Worm (Caenorhabditis elegans) whole organism, midembryonic: ENCODE results near the gene vha-12.

Source experiments
- T22C8.4 ChIP-seq: fragments of 200-800 bp; sonication (Bioruptor generic); IDR thresholded peaks from 2 replicates; pipeline ENCODE4 v1.3.6; 2022; ENCODE audit warnings: missing genetic modification characterization, missing compliant biosample characterization
- cog-1 ChIP-seq: sonication (generic microtip); optimal IDR thresholded peaks from 2 replicates; lab custom pipeline; 2016; ENCODE audit warnings: missing genetic modification characterization, missing compliant biosample characterization
- flt-1 ChIP-seq: fragments of 200-800 bp; sonication (Bioruptor generic); IDR thresholded peaks from 2 replicates; pipeline ENCODE4 v1.3.6; 2022; ENCODE audit warnings: missing genetic modification characterization, missing compliant biosample characterization
- klf-2 ChIP-seq: fragments of 200-800 bp; sonication (Bioruptor generic); conservative IDR thresholded peaks from 2 replicates; pipeline ENCODE4 v1.3.6; 2022; ENCODE audit warnings: missing genetic modification reagents, missing genetic modification characterization, missing compliant biosample characterization
- med-1 ChIP-seq: sonication (generic microtip); optimal IDR thresholded peaks from 2 replicates; lab custom pipeline; 2017; ENCODE audit warnings: missing genetic modification characterization, mild to moderate bottlenecking, missing compliant biosample characterization, antibody characterized with exemption, missing genetic modification reagents; ENCODE audit not compliant: insufficient read depth
- ref-1 ChIP-seq: fragments of 200-800 bp; sonication (Bioruptor generic); conservative IDR thresholded peaks from 2 replicates; pipeline ENCODE4 v1.3.6; 2022; ENCODE audit warnings: missing genetic modification reagents, missing genetic modification characterization, missing compliant biosample characterization
- tab-1 ChIP-seq: fragments of 200-800 bp; sonication (Bioruptor generic); IDR thresholded peaks from 2 replicates; pipeline ENCODE4 v1.3.6; 2022; ENCODE audit warnings: missing genetic modification characterization, missing compliant biosample characterization
- ztf-23 ChIP-seq: fragments of 200-800 bp; sonication (Bioruptor generic); IDR thresholded peaks from 2 replicates; pipeline ENCODE4 v1.3.6; 2022; ENCODE audit warnings: missing genetic modification reagents, missing genetic modification characterization, missing compliant biosample characterization
- ztf-29 ChIP-seq: fragments of 200-800 bp; sonication (Bioruptor generic); IDR thresholded peaks from 2 replicates; pipeline ENCODE4 v1.3.6; 2022; ENCODE audit warnings: missing genetic modification reagents, missing genetic modification characterization, missing compliant biosample characterization

DNA sequence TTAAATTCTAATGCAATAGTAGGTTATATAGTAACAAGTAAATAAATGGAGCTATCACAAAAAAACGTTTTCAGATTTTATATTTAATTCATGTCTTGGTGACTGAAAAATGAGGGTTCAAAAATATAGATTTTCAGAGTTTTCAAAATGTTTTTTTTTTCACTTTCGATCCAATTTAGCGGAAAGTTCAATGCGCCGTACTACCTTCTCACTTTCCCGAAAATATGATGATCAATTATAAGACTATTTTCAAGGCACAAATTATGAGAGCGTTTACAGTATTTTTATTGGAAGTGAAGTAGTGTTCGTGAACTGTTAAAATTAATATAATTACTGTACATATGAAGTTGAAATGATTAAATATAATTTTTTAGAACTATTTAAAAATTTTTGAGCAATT, 2.2 kb downstream of the vha-12 start:
- TF ChIP-seq med-1 (no peak), flt-1 (GFP tag; lab: Robert Waterston, UW) (no peak), klf-2 (no peak), ref-1 (GFP tag; lab: Robert Waterston, UW) (no peak), T22C8.4 (GFP tag; lab: Robert Waterston, UW) (no peak), ztf-29 (GFP tag; lab: Robert Waterston, UW) (no peak), tab-1 (GFP tag; lab: Robert Waterston, UW) (no peak), cog-1 (tag; lab: Kevin White, UChicago) (no peak), ztf-23 (no peak)
